Worm (Caenorhabditis elegans) whole organism, late embryonic: ENCODE data around the gene rmh-2.

Experiments
- K02D7.2 ChIP-seq: sonication (generic microtip); optimal IDR thresholded peaks from 2 replicates; lab custom pipeline; 2017; ENCODE audit warnings: mild to moderate bottlenecking, missing genetic modification characterization, missing compliant biosample characterization
- ama-1 ChIP-seq: fragments of 150-350 bp; optimal IDR thresholded peaks from 2 replicates; lab custom pipeline; 2014
- ceh-22 ChIP-seq: sonication (generic microtip); optimal IDR thresholded peaks from 2 replicates; lab custom pipeline; 2017; ENCODE audit warnings: missing biosample characterization, missing genetic modification characterization
- gmeb-2 ChIP-seq: sonication (generic microtip); optimal IDR thresholded peaks from 2 replicates; lab custom pipeline; 2016; ENCODE audit warnings: missing genetic modification characterization, inconsistent platforms, missing compliant biosample characterization
- hlh-13 ChIP-seq: fragments of 200-800 bp; sonication (Bioruptor generic); optimal IDR thresholded peaks from 2 replicates; lab custom pipeline; 2018; ENCODE audit warnings: mild to moderate bottlenecking, missing genetic modification characterization, missing compliant biosample characterization
- hlh-30 ChIP-seq: sonication (generic microtip); optimal IDR thresholded peaks from 2 replicates; lab custom pipeline; 2017; ENCODE audit warnings: antibody characterized with exemption, missing genetic modification characterization, missing compliant biosample characterization; ENCODE audit not compliant: insufficient read depth
- nfya-1 ChIP-seq: sonication (generic microtip); optimal IDR thresholded peaks from 2 replicates; lab custom pipeline; 2017; ENCODE audit warnings: missing genetic modification characterization, mild to moderate bottlenecking, missing compliant biosample characterization, antibody characterized with exemption, moderate library complexity
- nhr-11 ChIP-seq: fragments of 150-350 bp; optimal IDR thresholded peaks from 2 replicates; lab custom pipeline; 2014; ENCODE audit warnings: missing biosample characterization, missing genetic modification characterization
- pha-4 ChIP-seq: fragments of 150-350 bp; optimal IDR thresholded peaks from 2 replicates; lab custom pipeline; 2018; ENCODE audit warnings: missing biosample characterization, missing genetic modification reagents, missing genetic modification characterization
- ref-2 ChIP-seq: sonication (generic microtip); optimal IDR thresholded peaks from 2 replicates; lab custom pipeline; 2016; ENCODE audit warnings: missing genetic modification characterization, missing compliant biosample characterization
- sox-4 ChIP-seq: sonication (generic microtip); optimal IDR thresholded peaks from 2 replicates; lab custom pipeline; 2017; ENCODE audit warnings: mild to moderate bottlenecking, missing genetic modification characterization, inconsistent platforms, missing compliant biosample characterization

DNA sequence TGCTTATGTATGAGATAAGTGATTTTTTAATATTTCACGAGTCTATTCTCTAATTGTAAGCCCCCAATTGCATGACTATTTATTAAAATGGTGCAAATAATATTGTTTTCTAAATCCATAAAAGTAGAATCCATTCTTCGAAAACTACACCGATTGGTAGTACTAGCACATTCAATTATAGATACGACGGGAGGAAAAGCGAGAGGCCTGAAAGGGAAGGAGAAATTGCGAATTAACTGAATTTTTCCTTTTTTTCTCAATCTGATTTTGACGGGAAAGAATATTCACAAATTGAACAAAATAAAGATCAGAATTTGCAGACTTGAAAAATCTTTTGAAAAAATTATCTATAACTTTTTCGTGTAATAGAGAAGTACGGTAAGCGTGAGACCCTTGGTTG lies 46.6 kb upstream of the rmh-2 start:
- TF ChIP-seq gmeb-2 (tag; lab: Kevin White, UChicago) (no peak), nhr-11 (tag; lab: Kevin White, UChicago) (no peak), nfya-1 (tag; lab: Kevin White, UChicago) (no peak), hlh-13 (no peak), hlh-30 (tag; lab: Kevin White, UChicago) (no peak), ama-1 (lab: Kevin White, UChicago) (no peak), sox-4 (no peak), ref-2 (tag; lab: Kevin White, UChicago) (no peak), pha-4 (tag; lab: Kevin White, UChicago) (no peak), ceh-22 (tag; lab: Kevin White, UChicago) (no peak), K02D7.2 (tag; lab: Kevin White, UChicago) (no peak)
